Worm (Caenorhabditis elegans) whole organism, late embryonic: ENCODE data around the gene abcf-1.

Experiments
- C08G9.2 ChIP-seq: sonication (generic microtip); optimal IDR thresholded peaks from 2 replicates; lab custom pipeline; 2016; ENCODE audit warnings: mild to moderate bottlenecking, missing genetic modification characterization, moderate library complexity, missing compliant biosample characterization
- F13H6.1 ChIP-seq: sonication (generic microtip); optimal IDR thresholded peaks from 2 replicates; lab custom pipeline; 2016; ENCODE audit warnings: missing genetic modification characterization, missing compliant biosample characterization
- K02D7.2 ChIP-seq: sonication (generic microtip); optimal IDR thresholded peaks from 2 replicates; lab custom pipeline; 2017; ENCODE audit warnings: mild to moderate bottlenecking, missing genetic modification characterization, missing compliant biosample characterization
- K09A11.1 ChIP-seq: sonication (generic microtip); optimal IDR thresholded peaks from 2 replicates; lab custom pipeline; 2017; ENCODE audit warnings: antibody characterized with exemption, mild to moderate bottlenecking, missing genetic modification characterization, missing compliant biosample characterization; ENCODE audit not compliant: insufficient read depth
- T23F11.4 ChIP-seq: fragments of 200-800 bp; sonication (Bioruptor generic); optimal IDR thresholded peaks from 2 replicates; lab custom pipeline; 2018; ENCODE audit warnings: mild to moderate bottlenecking, missing genetic modification characterization, missing compliant biosample characterization
- Y22D7AL.16 ChIP-seq: sonication (generic microtip); optimal IDR thresholded peaks from 2 replicates; lab custom pipeline; 2016; ENCODE audit warnings: missing genetic modification characterization, missing compliant biosample characterization
- ahr-1 ChIP-seq: sonication (generic microtip); optimal IDR thresholded peaks from 2 replicates; lab custom pipeline; 2016; ENCODE audit warnings: missing genetic modification characterization, missing compliant biosample characterization
- ama-1 ChIP-seq: fragments of 150-350 bp; optimal IDR thresholded peaks from 2 replicates; lab custom pipeline; 2014
- ceh-14 ChIP-seq: sonication (generic microtip); optimal IDR thresholded peaks from 2 replicates; lab custom pipeline; 2016; ENCODE audit warnings: missing genotype, missing genetic modification characterization, missing compliant biosample characterization
- ceh-19 ChIP-seq: fragments of 200-800 bp; sonication (Bioruptor generic); optimal IDR thresholded peaks from 2 replicates; lab custom pipeline; 2018; ENCODE audit warnings: mild to moderate bottlenecking, missing genetic modification characterization, missing compliant biosample characterization
- ceh-34 ChIP-seq: sonication (generic microtip); optimal IDR thresholded peaks from 2 replicates; lab custom pipeline; 2016; ENCODE audit warnings: mild to moderate bottlenecking, missing genetic modification characterization, missing compliant biosample characterization
- ceh-48 ChIP-seq: sonication (generic microtip); optimal IDR thresholded peaks from 2 replicates; lab custom pipeline; 2016; ENCODE audit warnings: missing genetic modification characterization, inconsistent platforms, missing compliant biosample characterization
- ceh-6 ChIP-seq: fragments of 200-800 bp; sonication (Bioruptor generic); optimal IDR thresholded peaks from 2 replicates; lab custom pipeline; 2018; ENCODE audit warnings: mild to moderate bottlenecking, missing genetic modification characterization, missing compliant biosample characterization
- ceh-9 ChIP-seq: sonication (generic microtip); optimal IDR thresholded peaks from 2 replicates; lab custom pipeline; 2016; ENCODE audit warnings: mild to moderate bottlenecking, missing genetic modification characterization, inconsistent platforms, missing compliant biosample characterization
- dmd-4 ChIP-seq: sonication (generic microtip); optimal IDR thresholded peaks from 2 replicates; lab custom pipeline; 2016; ENCODE audit warnings: borderline replicate concordance, missing genetic modification characterization, missing compliant biosample characterization
- dve-1 ChIP-seq: sonication (generic microtip); optimal IDR thresholded peaks from 2 replicates; lab custom pipeline; 2017; ENCODE audit warnings: antibody characterized with exemption, mild to moderate bottlenecking, missing genetic modification characterization, missing compliant biosample characterization
- elt-2 ChIP-seq: sonication (generic microtip); optimal IDR thresholded peaks from 2 replicates; lab custom pipeline; 2016; ENCODE audit warnings: missing genetic modification reagents, missing genetic modification characterization, missing compliant biosample characterization
- elt-4 ChIP-seq: sonication (generic microtip); optimal IDR thresholded peaks from 2 replicates; lab custom pipeline; 2016; ENCODE audit warnings: missing genetic modification characterization, missing compliant biosample characterization
- ets-4 ChIP-seq: sonication (generic microtip); optimal IDR thresholded peaks from 2 replicates; lab custom pipeline; 2016; ENCODE audit warnings: missing genetic modification characterization, missing compliant biosample characterization
- fax-1 ChIP-seq: sonication (generic microtip); optimal IDR thresholded peaks from 2 replicates; lab custom pipeline; 2016; ENCODE audit warnings: missing genotype, missing genetic modification characterization, missing compliant biosample characterization
- fkh-10 ChIP-seq: fragments of 150-350 bp; optimal IDR thresholded peaks from 2 replicates; lab custom pipeline; 2014; ENCODE audit warnings: missing biosample characterization, missing genetic modification reagents, missing genetic modification characterization
- fkh-6 ChIP-seq: sonication (generic microtip); optimal IDR thresholded peaks from 2 replicates; lab custom pipeline; 2016; ENCODE audit warnings: missing genetic modification characterization, missing compliant biosample characterization
- hlh-13 ChIP-seq: fragments of 200-800 bp; sonication (Bioruptor generic); optimal IDR thresholded peaks from 2 replicates; lab custom pipeline; 2018; ENCODE audit warnings: mild to moderate bottlenecking, missing genetic modification characterization, missing compliant biosample characterization
- hlh-15 ChIP-seq: sonication (generic microtip); optimal IDR thresholded peaks from 2 replicates; lab custom pipeline; 2016; ENCODE audit warnings: missing genetic modification characterization, missing compliant biosample characterization
- hlh-30 ChIP-seq: sonication (generic microtip); optimal IDR thresholded peaks from 2 replicates; lab custom pipeline; 2017; ENCODE audit warnings: antibody characterized with exemption, missing genetic modification characterization, missing compliant biosample characterization; ENCODE audit not compliant: insufficient read depth
- hlh-6 ChIP-seq: sonication (generic microtip); optimal IDR thresholded peaks from 2 replicates; lab custom pipeline; 2016; ENCODE audit warnings: missing genotype, missing genetic modification characterization, missing compliant biosample characterization
- nhr-232 ChIP-seq: sonication (generic microtip); optimal IDR thresholded peaks from 2 replicates; lab custom pipeline; 2016; ENCODE audit warnings: missing genetic modification characterization, missing compliant biosample characterization
- odd-2 ChIP-seq: sonication (generic microtip); optimal IDR thresholded peaks from 2 replicates; lab custom pipeline; 2017; ENCODE audit warnings: antibody characterized with exemption, mild to moderate bottlenecking, missing genetic modification characterization, missing compliant biosample characterization
- pat-9 ChIP-seq: fragments of 200-800 bp; sonication (Bioruptor generic); optimal IDR thresholded peaks from 2 replicates; lab custom pipeline; 2018; ENCODE audit warnings: mild to moderate bottlenecking, missing genetic modification characterization, moderate library complexity, missing compliant biosample characterization
- pax-1 ChIP-seq: fragments of 150-350 bp; optimal IDR thresholded peaks from 2 replicates; lab custom pipeline; 2014; ENCODE audit warnings: missing biosample characterization, missing genetic modification characterization
- pha-2 ChIP-seq: sonication (generic microtip); optimal IDR thresholded peaks from 2 replicates; lab custom pipeline; 2017; ENCODE audit warnings: mild to moderate bottlenecking, missing genetic modification characterization, missing compliant biosample characterization
- ref-2 ChIP-seq: sonication (generic microtip); optimal IDR thresholded peaks from 2 replicates; lab custom pipeline; 2016; ENCODE audit warnings: missing genetic modification characterization, missing compliant biosample characterization
- sdc-2 ChIP-seq: sonication (generic microtip); optimal IDR thresholded peaks from 2 replicates; lab custom pipeline; 2016; ENCODE audit warnings: missing genotype, missing genetic modification characterization, missing compliant biosample characterization
- sox-4 ChIP-seq: sonication (generic microtip); optimal IDR thresholded peaks from 2 replicates; lab custom pipeline; 2017; ENCODE audit warnings: mild to moderate bottlenecking, missing genetic modification characterization, inconsistent platforms, missing compliant biosample characterization
- tbx-2 ChIP-seq: sonication (generic microtip); optimal IDR thresholded peaks from 2 replicates; lab custom pipeline; 2016; ENCODE audit warnings: missing genetic modification characterization, missing compliant biosample characterization
- tbx-7 ChIP-seq: sonication (generic microtip); optimal IDR thresholded peaks from 2 replicates; lab custom pipeline; 2016; ENCODE audit warnings: missing genotype, missing genetic modification characterization, missing compliant biosample characterization
- unc-42 ChIP-seq: sonication (generic microtip); optimal IDR thresholded peaks from 2 replicates; lab custom pipeline; 2016; ENCODE audit warnings: missing genotype, missing genetic modification characterization, missing compliant biosample characterization
- unc-86 ChIP-seq: sonication (generic microtip); optimal IDR thresholded peaks from 2 replicates; lab custom pipeline; 2016; ENCODE audit warnings: missing genetic modification characterization, missing compliant biosample characterization
- zip-5 ChIP-seq: sonication (generic microtip); optimal IDR thresholded peaks from 2 replicates; lab custom pipeline; 2016; ENCODE audit warnings: missing genetic modification characterization, missing compliant biosample characterization
- ztf-16 ChIP-seq: sonication (generic microtip); optimal IDR thresholded peaks from 2 replicates; lab custom pipeline; 2017; ENCODE audit warnings: missing genetic modification characterization, missing compliant biosample characterization

Gene abcf-1

ce11 chrV:12736166-12736753 lies 26.9 kb downstream of the abcf-1 start, which contains the start of gene cky-1:
cky-1 (plus strand) TSS chrV:12736703.
- TF ChIP-seq hlh-13 (no peak), tbx-2 (tag; lab: Kevin White, UChicago) (peak; percentile 35), C08G9.2 (tag; lab: Kevin White, UChicago) (no peak)

- TF ChIP-seq unc-86 (tag; lab: Kevin White, UChicago) (no peak), elt-2 (tag; lab: Kevin White, UChicago) (peak; percentile 62)
Observed at ce11 chrV:12733465-12734248, 29.5 kb downstream of the abcf-1 start, which contains the start of the genes dhs-21 and xbx-9. dhs-21 (minus strand) TSS chrV:12733645. xbx-9 (plus strand) TSS chrV:12734198.

- TF ChIP-seq sox-4 (tag; lab: Kevin White, UChicago) (no peak), hlh-13 (no peak), elt-2 (tag; lab: Kevin White, UChicago) (peak; percentile 80), dve-1 (tag; lab: Kevin White, UChicago) (no peak), pat-9 (tag; lab: Kevin White, UChicago) (no peak), hlh-30 (tag; lab: Kevin White, UChicago) (no peak)
Observed at ce11 chrV:12732734-12733133, 30.4 kb downstream of the abcf-1 start.

- TF ChIP-seq fkh-10 (GFP tag; lab: Kevin White, UChicago) = no peak
- TF ChIP-seq hlh-15 (tag; lab: Kevin White, UChicago) = no peak
- no peak for TF ChIP-seq T23F11.4 (GFP tag; lab: Kevin White, UChicago)
Observed at ce11 chrV:12729220-12729619, 34.0 kb downstream of the abcf-1 start, which contains the start of gene R11D1.10. R11D1.10 (plus strand) TSS chrV:12729520.

- TF ChIP-seq dmd-4 (tag; lab: Kevin White, UChicago) = no peak
- no peak for TF ChIP-seq T23F11.4 (GFP tag; lab: Kevin White, UChicago)
- no peak for TF ChIP-seq K09A11.1 (tag; lab: Kevin White, UChicago)
- TF ChIP-seq dve-1 (tag; lab: Kevin White, UChicago) = peak; percentile 63
- no peak for TF ChIP-seq hlh-15 (tag; lab: Kevin White, UChicago)
- TF ChIP-seq pha-2 (tag; lab: Kevin White, UChicago) = no peak
- TF ChIP-seq unc-86 (tag; lab: Kevin White, UChicago) = peak; percentile 4
- peak; percentile 84 for TF ChIP-seq unc-42 (tag; lab: Kevin White, UChicago)
- TF ChIP-seq ztf-16 (tag; lab: Kevin White, UChicago) = no peak
- TF ChIP-seq pat-9 (tag; lab: Kevin White, UChicago) = no peak
- no peak for TF ChIP-seq tbx-7 (tag; lab: Kevin White, UChicago)
- no peak for TF ChIP-seq odd-2 (tag; lab: Kevin White, UChicago)
- TF ChIP-seq hlh-6 (tag; lab: Kevin White, UChicago) = no peak
- no peak for TF ChIP-seq sdc-2 (tag; lab: Kevin White, UChicago)
- peak; percentile 3 for TF ChIP-seq ceh-14 (tag; lab: Kevin White, UChicago)
- no peak for TF ChIP-seq C08G9.2 (tag; lab: Kevin White, UChicago)
- peak; percentile 36 for TF ChIP-seq elt-2 (tag; lab: Kevin White, UChicago)
- TF ChIP-seq elt-4 (tag; lab: Kevin White, UChicago) = no peak
- no peak for TF ChIP-seq fax-1 (tag; lab: Kevin White, UChicago)
- TF ChIP-seq zip-5 (tag; lab: Kevin White, UChicago) = no peak
- peak; percentile 16 for TF ChIP-seq ceh-34
- TF ChIP-seq nhr-232 = no peak
- no peak for TF ChIP-seq ref-2 (tag; lab: Kevin White, UChicago)
- TF ChIP-seq ceh-9 (tag; lab: Kevin White, UChicago) = no peak
- TF ChIP-seq fkh-6 = no peak
- TF ChIP-seq ets-4 (tag; lab: Kevin White, UChicago) = no peak
- TF ChIP-seq tbx-2 (tag; lab: Kevin White, UChicago) = peak; percentile 16
- no peak for TF ChIP-seq ceh-6 (GFP tag; lab: Kevin White, UChicago)
- TF ChIP-seq ama-1 (lab: Kevin White, UChicago) = no peak
- no peak for TF ChIP-seq ceh-19 (GFP tag; lab: Kevin White, UChicago)
- TF ChIP-seq pax-1 (tag; lab: Kevin White, UChicago) = no peak
- TF ChIP-seq Y22D7AL.16 = no peak
- TF ChIP-seq K02D7.2 (tag; lab: Kevin White, UChicago) = no peak
- TF ChIP-seq ahr-1 (tag; lab: Kevin White, UChicago) = no peak
- no peak for TF ChIP-seq F13H6.1 (tag; lab: Kevin White, UChicago)
- TF ChIP-seq ceh-48 (tag; lab: Kevin White, UChicago) = no peak
Observed at ce11 chrV:12728062-12728665, 35.0 kb downstream of the abcf-1 start, which contains the start of the genes rpl-28 and mrpl-49. rpl-28 (minus strand) TSS chrV:12728112. mrpl-49 (plus strand) TSS chrV:12728631.
